Fruit fly (Drosophila melanogaster): ENCODE data around the gene CG13318.

- TF ChIP-seq rn (GFP tag; IDR thresholded peaks at IDR 0.05) (no peak), CG9948 (tag; optimal IDR thresholded peaks at IDR 0.05) (no peak), CG14655 (GFP tag; optimal IDR thresholded peaks at IDR 0.05) (no peak), CG4496 (GFP tag; IDR thresholded peaks at IDR 0.05) (no peak), CG34367 (tag; optimal IDR thresholded peaks at IDR 0.05) (no peak), EcR (GFP tag; optimal IDR thresholded peaks at IDR 0.05) (no peak), CG17806 (tag; optimal IDR thresholded peaks at IDR 0.05) (no peak), Snoo (tag; optimal IDR thresholded peaks at IDR 0.05) (no peak), gl (tag; optimal IDR thresholded peaks at IDR 0.05) (no peak), CG8159 (tag; optimal IDR thresholded peaks at IDR 0.05) (no peak), CG12605 (GFP tag; IDR thresholded peaks at IDR 0.05) (no peak)
These were observed 3.4 kb downstream of the CG13318 start, which contains the start of gene CG8236 for dm6 chr3R:8769094-8769493.

Data from whole organism, pupa.